Fruit fly (Drosophila melanogaster): ENCODE data around the gene Epg5.

dm6 chr3R:18739435-18739977 lies 19.2 kb downstream of the Epg5 start:
- no peak for TF ChIP-seq psq (optimal IDR thresholded peaks at IDR 0.05)
- TF ChIP-seq usp (GFP tag; optimal IDR thresholded peaks at IDR 0.05), result no peak
- TF ChIP-seq Dll (optimal IDR thresholded peaks at IDR 0.05), result no peak
- TF ChIP-seq pan (optimal IDR thresholded peaks at IDR 0.05), result no peak
- TF ChIP-seq CG8478 (optimal IDR thresholded peaks at IDR 0.05), result no peak
